Worm (Caenorhabditis elegans) whole organism, L4 larva: Measurements from ENCODE around the gene tpst-1.

Experiments
- aly-2 ChIP-seq: sonication (generic microtip); optimal IDR thresholded peaks from 2 replicates; lab custom pipeline; 2018; ENCODE audit warnings: missing biosample characterization, missing genetic modification characterization
- ama-1 ChIP-seq: fragments of 150-350 bp; optimal IDR thresholded peaks from 2 replicates; lab custom pipeline; 2014; ENCODE audit warnings: inconsistent platforms, mixed read lengths
- fkh-10 ChIP-seq: fragments of 150-350 bp; optimal IDR thresholded peaks from 2 replicates; lab custom pipeline; 2014; ENCODE audit warnings: missing biosample characterization, missing genetic modification reagents, missing genetic modification characterization
- lin-1 ChIP-seq: fragments of 200-800 bp; sonication (Bioruptor generic); IDR thresholded peaks from 2 replicates; pipeline ENCODE4 v1.3.6; 2022; ENCODE audit warnings: missing genetic modification reagents, missing genetic modification characterization, missing compliant biosample characterization
- lin-13 ChIP-seq: fragments of 150-350 bp; optimal IDR thresholded peaks from 2 replicates; lab custom pipeline; 2014; ENCODE audit warnings: missing biosample characterization, missing genetic modification reagents, missing genetic modification characterization
- lin-29 ChIP-seq: fragments of 200-800 bp; sonication (Bioruptor generic); IDR thresholded peaks from 2 replicates; pipeline ENCODE4 v1.3.6; 2022; ENCODE audit warnings: missing genetic modification reagents, missing genetic modification characterization, missing compliant biosample characterization
- lir-3 ChIP-seq: sonication (generic microtip); optimal IDR thresholded peaks from 2 replicates; lab custom pipeline; 2016; ENCODE audit warnings: mild to moderate bottlenecking, missing genetic modification characterization, missing compliant biosample characterization
- mxl-2 ChIP-seq: fragments of 200-800 bp; sonication (Bioruptor generic); conservative IDR thresholded peaks from 2 replicates; pipeline ENCODE4 v1.3.6; 2022; ENCODE audit warnings: missing genetic modification reagents, missing genetic modification characterization, missing compliant biosample characterization
- nhr-11 ChIP-seq: fragments of 150-350 bp; optimal IDR thresholded peaks from 2 replicates; lab custom pipeline; 2014; ENCODE audit warnings: missing biosample characterization, missing genetic modification characterization
- tra-1 ChIP-seq: fragments of 200-800 bp; sonication (Bioruptor generic); IDR thresholded peaks from 2 replicates; pipeline ENCODE4 v1.3.6; 2022; ENCODE audit warnings: missing genetic modification reagents, missing genetic modification characterization, missing compliant biosample characterization
- unc-130 ChIP-seq: sonication (generic microtip); optimal IDR thresholded peaks from 2 replicates; lab custom pipeline; 2016; ENCODE audit warnings: missing genetic modification reagents, missing genetic modification characterization, missing compliant biosample characterization
- unc-39 ChIP-seq: sonication (generic microtip); optimal IDR thresholded peaks from 2 replicates; lab custom pipeline; 2017; ENCODE audit warnings: missing biosample characterization, missing genetic modification characterization
- unc-62 ChIP-seq, 3 experiments: fragments of 150-350 bp in 1 of 3; sonication (generic microtip); optimal IDR thresholded peaks in 2 of 3; peaks in 1 of 3; 1 replicate in 1 of 3; 2 replicates in 2 of 3; lab custom pipeline; 2014 to 2017; ENCODE audit warnings: missing biosample characterization in 3 of 3, missing genetic modification characterization in 3 of 3, missing genetic modification reagents in 3 of 3, missing genotype in 1 of 3
- ztf-11 ChIP-seq: fragments of 150-350 bp; optimal IDR thresholded peaks from 2 replicates; lab custom pipeline; 2014; ENCODE audit warnings: missing biosample characterization, missing genetic modification characterization

ce11 chrIII:12652609-12653008 is 9.5 kb downstream of the tpst-1 start:
- no peak for TF ChIP-seq lir-3 (tag; lab: Kevin White, UChicago)
- TF ChIP-seq fkh-10 = no peak
- no peak for TF ChIP-seq tra-1 (GFP tag; lab: Robert Waterston, UW)
- TF ChIP-seq ztf-11 (tag; lab: Kevin White, UChicago) = no peak
- no peak for TF ChIP-seq unc-39
- no peak for TF ChIP-seq aly-2 (tag; lab: Kevin White, UChicago)
- no peak for TF ChIP-seq lin-1 (GFP tag; lab: Robert Waterston, UW)
- no peak for TF ChIP-seq mxl-2 (GFP tag; lab: Robert Waterston, UW)
- no peak for TF ChIP-seq nhr-11
- no peak for TF ChIP-seq lin-13 (GFP tag; lab: Kevin White, UChicago)
- TF ChIP-seq unc-62 (GFP tag; optimal IDR thresholded peaks at IDR 0.05 in 1 of 2; lab: Kevin White, UChicago) = no peak
- no peak for TF ChIP-seq unc-62 (tag; optimal IDR thresholded peaks at IDR 0.05; lab: Kevin White, UChicago)
- no peak for TF ChIP-seq lin-29
- no peak for TF ChIP-seq ama-1 (lab: Kevin White, UChicago)
- no peak for TF ChIP-seq unc-130 (GFP tag; lab: Kevin White, UChicago)
